Worm (Caenorhabditis elegans): ENCODE data around the gene lec-7.

ce11 chrX:9851745-9852330 is at the start of gene lec-7:
- TF ChIP-seq lin-13 (tag; optimal IDR thresholded peaks at IDR 0.05): no peak
- TF ChIP-seq hlh-1 (tag; optimal IDR thresholded peaks at IDR 0.05): no peak
- no peak for TF ChIP-seq ztf-11 (tag; optimal IDR thresholded peaks at IDR 0.05)
- TF ChIP-seq nhr-28 (tag; optimal IDR thresholded peaks at IDR 0.05): no peak
- TF ChIP-seq lsy-2 (tag; optimal IDR thresholded peaks at IDR 0.05): no peak
- TF ChIP-seq snpc-4 (tag; optimal IDR thresholded peaks at IDR 0.05): no peak
- TF ChIP-seq nhr-76 (tag; optimal IDR thresholded peaks at IDR 0.05): no peak
- no peak for TF ChIP-seq unc-39 (tag; optimal IDR thresholded peaks at IDR 0.05)
- no peak for TF ChIP-seq ceh-43 (GFP tag; optimal IDR thresholded peaks at IDR 0.05)
- TF ChIP-seq unc-120 (tag; optimal IDR thresholded peaks at IDR 0.05; ENCODE audit: poor library complexity, severe bottlenecking): no peak
- TF ChIP-seq bed-3 (GFP tag; optimal IDR thresholded peaks at IDR 0.05): no peak
- no peak for TF ChIP-seq elt-3 (tag; optimal IDR thresholded peaks at IDR 0.05)
- no peak for TF ChIP-seq ces-1 (GFP tag; optimal IDR thresholded peaks at IDR 0.05)
- TF ChIP-seq nhr-237 (tag; optimal IDR thresholded peaks at IDR 0.05): no peak

Measured in whole organism, mixed stage, embryonic.